Worm (Caenorhabditis elegans) whole organism, mixed stage, embryonic: Measurements from ENCODE around the gene clec-149.

Experiments used
- blmp-1 ChIP-seq: fragments of 150-350 bp; optimal IDR thresholded peaks from 2 replicates; lab custom pipeline; 2014; ENCODE audit warnings: missing biosample characterization, missing genetic modification characterization
- ces-1 ChIP-seq: fragments of 150-350 bp; optimal IDR thresholded peaks from 2 replicates; lab custom pipeline; 2014; ENCODE audit warnings: missing biosample characterization, missing genetic modification reagents, missing genetic modification characterization
- elt-3 ChIP-seq: fragments of 150-350 bp; optimal IDR thresholded peaks from 2 replicates; lab custom pipeline; 2014; ENCODE audit warnings: missing biosample characterization, missing genetic modification characterization

DNA sequence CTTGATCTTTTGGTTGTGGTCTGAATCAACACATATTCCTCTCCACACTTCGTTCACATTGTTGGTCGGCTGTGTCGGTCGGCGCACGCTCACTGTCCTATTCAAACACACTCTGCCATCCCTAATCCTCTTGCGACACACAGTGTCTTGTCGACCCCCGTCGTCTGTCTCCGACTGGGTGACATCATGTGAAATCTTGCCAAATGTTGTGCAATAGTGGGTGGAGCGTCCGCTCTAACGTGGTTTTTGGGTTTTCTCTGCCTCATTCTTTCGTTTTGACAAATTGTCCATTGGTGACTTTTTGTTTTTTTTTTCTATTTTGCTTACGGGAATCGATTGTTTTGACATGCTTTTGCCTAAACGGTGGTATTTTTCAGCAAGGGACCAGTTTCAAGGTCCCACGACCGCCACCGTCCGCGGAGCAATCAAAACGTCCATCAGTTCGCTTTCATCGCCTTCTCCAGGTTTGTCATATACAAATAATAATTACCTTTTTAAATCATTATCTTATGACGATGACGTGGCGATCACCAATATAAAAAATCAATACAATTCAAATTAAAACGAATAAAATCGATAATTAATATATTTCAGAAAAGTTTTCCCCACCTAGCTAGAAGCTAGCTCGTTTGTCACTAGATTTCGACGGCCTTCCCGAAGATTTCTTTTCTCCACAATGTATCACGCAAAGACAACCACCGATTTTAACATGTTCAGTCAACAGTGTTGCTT lies 10.9 kb downstream of the clec-149 start:
- TF ChIP-seq elt-3 (tag; lab: Kevin White, UChicago) (peak; percentile 83), blmp-1 (tag; lab: Kevin White, UChicago) (no peak), ces-1 (GFP tag; lab: Kevin White, UChicago) (peak; percentile 64)
